Worm (Caenorhabditis elegans) whole organism, L4 larva: ENCODE measurements around the gene nrsn-1.

ENCODE experiments used
- Y48G9A.11 ChIP-seq: fragments of 200-800 bp; sonication (Bioruptor generic); IDR thresholded peaks from 2 replicates; pipeline ENCODE4 v1.3.6; 2022; ENCODE audit warnings: missing genetic modification reagents, missing genetic modification characterization, missing compliant biosample characterization
- ceh-82 ChIP-seq: sonication (generic microtip); optimal IDR thresholded peaks from 2 replicates; lab custom pipeline; 2017; ENCODE audit warnings: missing biosample characterization, missing genetic modification characterization
- dve-1 ChIP-seq: sonication (generic microtip); optimal IDR thresholded peaks from 2 replicates; lab custom pipeline; 2017; ENCODE audit warnings: antibody characterized with exemption, mild to moderate bottlenecking, missing genetic modification characterization, missing compliant biosample characterization; ENCODE audit not compliant: insufficient read depth
- gei-8 ChIP-seq: fragments of 200-800 bp; sonication (Bioruptor generic); optimal IDR thresholded peaks from 2 replicates; lab custom pipeline; 2018; ENCODE audit warnings: mild to moderate bottlenecking, missing genetic modification characterization, missing compliant biosample characterization
- madf-5 ChIP-seq, 2 experiments: fragments of 200-800 bp; sonication (Bioruptor generic); IDR thresholded peaks; 2 replicates each; pipeline ENCODE4 v1.3.6; 2022; ENCODE audit warnings: missing compliant biosample characterization in 2 of 2, missing genetic modification characterization in 2 of 2
- mes-2 ChIP-seq: sonication (generic microtip); optimal IDR thresholded peaks from 2 replicates; lab custom pipeline; 2016; ENCODE audit warnings: missing genotype, mild to moderate bottlenecking, missing genetic modification characterization, missing compliant biosample characterization; ENCODE audit not compliant: poor library complexity, severe bottlenecking
- nhr-11 ChIP-seq: fragments of 150-350 bp; optimal IDR thresholded peaks from 2 replicates; lab custom pipeline; 2014; ENCODE audit warnings: missing biosample characterization, missing genetic modification characterization
- zag-1 ChIP-seq: fragments of 150-350 bp; optimal IDR thresholded peaks from 2 replicates; lab custom pipeline; 2014; ENCODE audit warnings: missing biosample characterization, missing genetic modification characterization

ce11 chrV:3666887-3667286, 48.9 kb downstream of the nrsn-1 start, which contains the start of gene str-113:
- TF ChIP-seq nhr-11 (tag; lab: Kevin White, UChicago) (no peak), zag-1 (no peak), mes-2 (tag; lab: Kevin White, UChicago) (no peak), dve-1 (tag; lab: Kevin White, UChicago) (no peak), ceh-82 (tag; lab: Kevin White, UChicago) (no peak), madf-5 (GFP tag; IDR thresholded peaks at IDR 0.05; lab: Robert Waterston, UW) (no peak), Y48G9A.11 (GFP tag; lab: Robert Waterston, UW) (no peak), gei-8 (GFP tag; lab: Kevin White, UChicago) (no peak)
